Worm (Caenorhabditis elegans) whole organism, L3 larva: Measurements from ENCODE around the gene EEED8.13.

Experiments
- R02D3.7 ChIP-seq: fragments of 150-350 bp; optimal IDR thresholded peaks from 2 replicates; lab custom pipeline; 2014; ENCODE audit warnings: missing biosample characterization, missing genetic modification characterization
- ZK546.5 ChIP-seq: sonication (generic microtip); optimal IDR thresholded peaks from 2 replicates; lab custom pipeline; 2017; ENCODE audit warnings: missing biosample characterization, missing genetic modification characterization
- ama-1 ChIP-seq: fragments of 150-350 bp; optimal IDR thresholded peaks from 2 replicates; lab custom pipeline; 2018
- ceh-28 ChIP-seq: fragments of 150-350 bp; optimal IDR thresholded peaks from 2 replicates; lab custom pipeline; 2014; ENCODE audit warnings: missing biosample characterization, missing genetic modification reagents, missing genetic modification characterization
- ceh-82 ChIP-seq: fragments of 150-350 bp; optimal IDR thresholded peaks from 2 replicates; lab custom pipeline; 2014; ENCODE audit warnings: missing biosample characterization, missing genetic modification characterization
- egl-27 ChIP-seq: sonication (generic microtip); optimal IDR thresholded peaks from 4 replicates; lab custom pipeline; 2017; ENCODE audit warnings: missing biosample characterization, missing genetic modification reagents, missing genetic modification characterization
- elt-1 ChIP-seq: fragments of 150-350 bp; optimal IDR thresholded peaks from 2 replicates; lab custom pipeline; 2014; ENCODE audit warnings: missing biosample characterization, missing genetic modification characterization
- elt-2 ChIP-seq: sonication (generic microtip); optimal IDR thresholded peaks from 2 replicates; lab custom pipeline; 2016; ENCODE audit warnings: missing genetic modification reagents, mild to moderate bottlenecking, missing genetic modification characterization, missing compliant biosample characterization
- elt-3 ChIP-seq, 3 experiments: fragments of 150-350 bp in 1 of 3; sonication (generic microtip) in 2 of 3; optimal IDR thresholded peaks; 2 replicates in 2 of 3; 4 replicates in 1 of 3; lab custom pipeline; 2014 to 2017; ENCODE audit warnings: missing biosample characterization in 3 of 3, missing genetic modification characterization in 3 of 3
- fkh-10 ChIP-seq: sonication (generic microtip); optimal IDR thresholded peaks from 2 replicates; lab custom pipeline; 2017; ENCODE audit warnings: missing biosample characterization, missing genetic modification reagents, missing genetic modification characterization
- fos-1 ChIP-seq: fragments of 150-350 bp; optimal IDR thresholded peaks from 2 replicates; lab custom pipeline; 2014; ENCODE audit warnings: missing biosample characterization, missing genetic modification characterization
- hmg-11 ChIP-seq: sonication (generic microtip); optimal IDR thresholded peaks from 2 replicates; lab custom pipeline; 2016; ENCODE audit warnings: missing genetic modification characterization, missing compliant biosample characterization
- jun-1 ChIP-seq: fragments of 150-350 bp; optimal IDR thresholded peaks from 2 replicates; lab custom pipeline; 2014; ENCODE audit warnings: missing biosample characterization, missing genetic modification reagents, missing genetic modification characterization
- lin-15B ChIP-seq: fragments of 150-350 bp; optimal IDR thresholded peaks from 2 replicates; lab custom pipeline; 2014; ENCODE audit warnings: missing biosample characterization, missing genetic modification characterization
- lin-39 ChIP-seq: fragments of 150-350 bp; optimal IDR thresholded peaks from 2 replicates; lab custom pipeline; 2018; ENCODE audit warnings: missing biosample characterization, missing genetic modification reagents, missing genetic modification characterization
- lsy-12 ChIP-seq: sonication (generic microtip); optimal IDR thresholded peaks from 2 replicates; lab custom pipeline; 2016; ENCODE audit warnings: mild to moderate bottlenecking, missing genetic modification characterization, missing compliant biosample characterization
- mdl-1 ChIP-seq: fragments of 150-350 bp; optimal IDR thresholded peaks from 2 replicates; lab custom pipeline; 2014; ENCODE audit warnings: missing biosample characterization, missing genetic modification characterization
- nfya-1 ChIP-seq: sonication (generic microtip); optimal IDR thresholded peaks from 2 replicates; lab custom pipeline; 2017; ENCODE audit warnings: missing genetic modification characterization, mild to moderate bottlenecking, missing compliant biosample characterization, antibody characterized with exemption, moderate library complexity; ENCODE audit not compliant: insufficient read depth
- nhr-23 ChIP-seq: fragments of 150-350 bp; optimal IDR thresholded peaks from 2 replicates; lab custom pipeline; 2014; ENCODE audit warnings: missing biosample characterization, missing genetic modification reagents, missing genetic modification characterization
- nhr-237 ChIP-seq: fragments of 150-350 bp; optimal IDR thresholded peaks from 2 replicates; lab custom pipeline; 2014; ENCODE audit warnings: missing biosample characterization, missing genetic modification characterization
- nhr-25 ChIP-seq: sonication (generic microtip); optimal IDR thresholded peaks from 2 replicates; lab custom pipeline; 2017; ENCODE audit warnings: missing biosample characterization, missing genetic modification characterization
- nhr-28 ChIP-seq: fragments of 150-350 bp; optimal IDR thresholded peaks from 2 replicates; lab custom pipeline; 2014; ENCODE audit warnings: missing biosample characterization, missing genetic modification characterization
- nhr-67 ChIP-seq: fragments of 150-350 bp; optimal IDR thresholded peaks from 2 replicates; lab custom pipeline; 2014; ENCODE audit warnings: missing biosample characterization, missing genetic modification characterization
- nhr-76 ChIP-seq: fragments of 150-350 bp; sonication (generic microtip); optimal IDR thresholded peaks from 5 replicates; lab custom pipeline; 2014; ENCODE audit warnings: missing biosample characterization, missing genetic modification characterization
- pha-4 ChIP-seq: fragments of 150-350 bp; optimal IDR thresholded peaks from 2 replicates; lab custom pipeline; 2014; ENCODE audit warnings: missing biosample characterization, missing genetic modification reagents, missing genetic modification characterization
- skn-1 ChIP-seq: fragments of 150-350 bp; optimal IDR thresholded peaks from 2 replicates; lab custom pipeline; 2014; ENCODE audit warnings: missing biosample characterization, missing genetic modification characterization
- snpc-4 ChIP-seq: fragments of 150-350 bp; optimal IDR thresholded peaks from 2 replicates; lab custom pipeline; 2014; ENCODE audit warnings: missing biosample characterization, missing genetic modification characterization
- tbx-2 ChIP-seq: sonication (generic microtip); optimal IDR thresholded peaks from 2 replicates; lab custom pipeline; 2016; ENCODE audit warnings: mild to moderate bottlenecking, missing genetic modification characterization, missing compliant biosample characterization
- unc-39 ChIP-seq: sonication (generic microtip); optimal IDR thresholded peaks from 4 replicates; lab custom pipeline; 2017; ENCODE audit warnings: missing biosample characterization, missing genetic modification characterization
- unc-62 ChIP-seq: fragments of 150-350 bp; sonication (generic microtip); optimal IDR thresholded peaks from 4 replicates; lab custom pipeline; 2014; ENCODE audit warnings: missing biosample characterization, missing genetic modification reagents, missing genetic modification characterization
- zag-1 ChIP-seq: fragments of 150-350 bp; optimal IDR thresholded peaks from 2 replicates; lab custom pipeline; 2014; ENCODE audit warnings: missing biosample characterization, missing genetic modification characterization

The EEED8.13 gene

ce11 chrII:5436833-5437232 is 24.5 kb upstream of the EEED8.13 start, which contains the start of gene dct-5:
Gene dct-5 (minus strand): TSS chrII:5436933.
- TF ChIP-seq nhr-25 = peak; percentile 29
- TF ChIP-seq lin-15B (tag; lab: Kevin White, UChicago) = no peak
- TF ChIP-seq lin-39 (tag; lab: Kevin White, UChicago) = no peak

ce11 chrII:5433069-5433468 is 20.7 kb upstream of the EEED8.13 start, which contains the start of gene srx-114:
Gene srx-114 (minus strand): TSS chrII:5433169.
- TF ChIP-seq zag-1 (tag; lab: Kevin White, UChicago) (no peak), elt-1 (tag; lab: Kevin White, UChicago) (no peak), nhr-28 (tag; lab: Kevin White, UChicago) (no peak), lsy-12 (tag; lab: Kevin White, UChicago) (no peak), nhr-76 (tag; lab: Kevin White, UChicago) (no peak), snpc-4 (no peak), ceh-82 (tag; lab: Kevin White, UChicago) (no peak), R02D3.7 (tag; lab: Kevin White, UChicago) (no peak), ZK546.5 (tag; lab: Kevin White, UChicago) (no peak), skn-1 (no peak), pha-4 (tag; lab: Kevin White, UChicago) (no peak), hmg-11 (tag; lab: Kevin White, UChicago) (no peak), nhr-67 (no peak), unc-62 (no peak), ceh-28 (tag; lab: Kevin White, UChicago) (no peak), tbx-2 (tag; lab: Kevin White, UChicago) (no peak), fos-1 (tag; lab: Kevin White, UChicago) (no peak), nhr-237 (no peak), lin-15B (tag; lab: Kevin White, UChicago) (no peak)

- TF ChIP-seq elt-2 (tag; lab: Kevin White, UChicago) = peak; percentile 49
- peak; percentile 28 for TF ChIP-seq lin-15B (tag; lab: Kevin White, UChicago)
- no peak for TF ChIP-seq jun-1 (tag; lab: Kevin White, UChicago)
- TF ChIP-seq snpc-4 = peak; percentile 41
- no peak for TF ChIP-seq elt-3 (tag; optimal IDR thresholded peaks at IDR 0.05; lab: Kevin White, UChicago)
- peak; percentile 31 for TF ChIP-seq nfya-1 (tag; lab: Kevin White, UChicago)
- TF ChIP-seq hmg-11 (tag; lab: Kevin White, UChicago) = peak; percentile 22
- peak; percentile 7 for TF ChIP-seq nhr-25
- TF ChIP-seq, all 47 proteins: peak for 6
Measured at ce11 chrII:5429522-5430257, 17.3 kb upstream of the EEED8.13 start, which contains the start of the genes F07F6.4 and F07F6.2. Gene F07F6.4 (minus strand): TSS chrII:5429572. Gene F07F6.2 (plus strand): TSS chrII:5430207.

ce11 chrII:5426470-5426869 is 14.1 kb upstream of the EEED8.13 start:
- TF ChIP-seq ZK546.5 (tag; lab: Kevin White, UChicago) = no peak
- no peak for TF ChIP-seq lin-39 (tag; lab: Kevin White, UChicago)
- TF ChIP-seq elt-2 (tag; lab: Kevin White, UChicago) = peak; percentile 61
- TF ChIP-seq, all 47 proteins: peak for 1

- TF ChIP-seq ceh-28 (tag; lab: Kevin White, UChicago) (peak; percentile 32), nhr-23 (peak; percentile 46), lin-39 (tag; lab: Kevin White, UChicago) (peak; percentile 13), fos-1 (tag; lab: Kevin White, UChicago) (no peak), hmg-11 (tag; lab: Kevin White, UChicago) (peak; percentile 49), mdl-1 (tag; lab: Kevin White, UChicago) (no peak), unc-39 (tag; lab: Kevin White, UChicago) (no peak), zag-1 (tag; lab: Kevin White, UChicago) (no peak), nfya-1 (tag; lab: Kevin White, UChicago) (peak; percentile 82), egl-27 (peak; percentile 6), fkh-10 (GFP tag; lab: Kevin White, UChicago) (no peak), ama-1 (lab: Kevin White, UChicago) (peak; percentile 66), R02D3.7 (tag; lab: Kevin White, UChicago) (no peak), pha-4 (tag; lab: Kevin White, UChicago) (peak; percentile 85), nhr-76 (tag; lab: Kevin White, UChicago) (no peak), nhr-25 (peak; percentile 49), elt-2 (tag; lab: Kevin White, UChicago) (peak; percentile 85), jun-1 (tag; lab: Kevin White, UChicago) (peak; percentile 11), snpc-4 (no peak)
Measured at ce11 chrII:5426054-5426453, 13.7 kb upstream of the EEED8.13 start.
